Worm (Caenorhabditis elegans): ENCODE results near the gene tag-340.

Gene tag-340

DNA sequence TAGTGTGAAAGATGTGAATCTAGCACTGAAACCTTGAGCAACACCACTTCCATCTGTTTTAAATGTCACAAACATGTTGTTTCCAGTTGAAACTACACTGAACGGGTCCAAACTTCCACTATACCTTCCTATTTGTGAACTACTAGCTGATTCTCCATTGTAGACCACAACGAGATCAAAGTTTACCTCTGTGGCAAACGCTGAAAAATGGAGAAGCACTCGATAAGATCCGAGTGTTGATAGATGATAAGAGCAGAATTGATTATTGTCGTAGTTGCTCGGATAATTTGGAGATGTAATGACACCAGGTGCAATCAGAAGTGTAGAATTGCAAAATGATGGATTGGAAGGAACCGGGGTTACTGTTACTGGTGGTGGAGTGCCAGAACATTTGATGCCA lies 18.4 kb upstream of the tag-340 start:
- no peak for TF ChIP-seq blmp-1 (tag; optimal IDR thresholded peaks at IDR 0.05; ENCODE audit: insufficient read depth)
- peak; percentile 24 for TF ChIP-seq fos-1 (tag; optimal IDR thresholded peaks at IDR 0.05)

DNA sequence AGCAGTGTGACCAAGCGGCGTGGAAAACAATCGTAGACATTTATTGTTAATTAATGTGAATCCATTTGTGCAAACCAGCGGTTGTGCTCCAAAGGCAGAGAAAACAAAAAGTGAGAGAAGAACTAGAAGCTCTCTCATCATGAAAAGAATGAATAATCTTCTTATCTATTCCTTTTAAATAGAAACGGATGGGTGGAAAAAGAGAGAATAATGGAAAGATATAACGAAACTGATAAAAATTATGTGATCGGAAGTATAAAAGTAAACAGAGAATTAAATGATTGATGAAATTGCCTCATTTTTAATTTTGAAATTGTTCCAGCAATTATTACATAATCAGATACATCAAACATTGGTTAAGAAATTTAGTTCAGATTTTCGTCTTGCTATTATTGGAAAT lies 16.9 kb upstream of the tag-340 start, which contains the start of gene clec-5:
Gene clec-5 (minus strand): TSS at position 178 of the 400 bp plus-strand sequence.
- TF ChIP-seq blmp-1 (tag; optimal IDR thresholded peaks at IDR 0.05; ENCODE audit: insufficient read depth) (no peak), fos-1 (tag; optimal IDR thresholded peaks at IDR 0.05) (peak; percentile 77)

DNA sequence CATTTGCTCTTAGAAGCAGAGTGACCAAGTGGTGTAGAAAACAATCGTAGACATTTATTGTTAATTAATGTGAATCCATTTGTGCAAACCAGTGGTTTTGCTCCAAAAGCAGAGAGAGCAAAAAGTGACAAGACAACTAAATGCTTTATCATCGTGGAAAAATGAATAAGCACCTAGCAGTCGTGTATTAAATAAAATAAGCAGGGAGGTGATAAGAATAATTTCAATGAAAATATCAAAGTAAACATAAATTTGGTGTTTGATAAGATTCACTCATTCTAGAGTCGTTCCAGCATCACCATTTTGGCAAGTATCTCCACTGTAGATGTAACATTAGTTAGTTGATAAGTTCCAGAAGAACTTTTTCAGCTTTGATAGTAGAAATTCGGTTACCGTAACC lies 13.0 kb upstream of the tag-340 start, which contains the start of gene clec-6:
Gene clec-6 (minus strand): TSS at position 154 of the 400 bp plus-strand sequence.
- TF ChIP-seq fos-1 (tag; optimal IDR thresholded peaks at IDR 0.05) (peak; percentile 84), nhr-25 (tag; optimal IDR thresholded peaks at IDR 0.05) (no peak)

DNA sequence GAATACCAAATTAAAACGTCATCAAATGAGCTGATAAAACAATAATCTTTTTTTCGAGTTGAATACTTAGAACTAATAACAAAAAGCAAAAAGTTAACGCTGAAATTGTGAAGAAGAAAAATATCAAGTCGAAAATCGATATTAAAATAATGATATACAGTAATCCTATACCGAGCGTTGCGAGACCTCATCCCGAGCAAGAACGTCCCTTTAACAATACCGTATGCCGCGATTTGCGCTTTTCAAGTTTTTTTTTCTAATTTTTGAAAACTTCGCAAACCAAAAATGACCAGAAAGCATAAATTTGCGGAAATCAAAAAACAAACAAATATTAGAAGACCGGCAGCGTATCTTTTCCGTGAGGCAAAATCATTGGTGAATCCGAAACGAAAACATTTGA lies 9.3 kb upstream of the tag-340 start, which contains the start of gene F26F4.5:
Gene F26F4.5 (minus strand): TSS at position 256 of the 400 bp plus-strand sequence.
- no peak for TF ChIP-seq aly-2 (tag; optimal IDR thresholded peaks at IDR 0.05)
- TF ChIP-seq snpc-4 (tag; optimal IDR thresholded peaks at IDR 0.05): no peak
- TF ChIP-seq lin-11 (tag; optimal IDR thresholded peaks at IDR 0.05): no peak
- TF ChIP-seq nhr-11 (tag; optimal IDR thresholded peaks at IDR 0.05): no peak
- TF ChIP-seq nhr-12 (tag; optimal IDR thresholded peaks at IDR 0.05): no peak
- TF ChIP-seq nhr-237 (tag; optimal IDR thresholded peaks at IDR 0.05): no peak
- TF ChIP-seq mab-5 (tag; optimal IDR thresholded peaks at IDR 0.05): no peak
- TF ChIP-seq crh-2 (tag; optimal IDR thresholded peaks at IDR 0.05): no peak
- no peak for TF ChIP-seq ztf-1 (GFP tag; conservative IDR thresholded peaks at IDR 0.05)
- no peak for TF ChIP-seq mbf-1 (tag; optimal IDR thresholded peaks at IDR 0.05)
- TF ChIP-seq ceh-82 (tag; optimal IDR thresholded peaks at IDR 0.05): no peak
- TF ChIP-seq unc-55 (GFP tag; optimal IDR thresholded peaks at IDR 0.05): no peak

DNA sequence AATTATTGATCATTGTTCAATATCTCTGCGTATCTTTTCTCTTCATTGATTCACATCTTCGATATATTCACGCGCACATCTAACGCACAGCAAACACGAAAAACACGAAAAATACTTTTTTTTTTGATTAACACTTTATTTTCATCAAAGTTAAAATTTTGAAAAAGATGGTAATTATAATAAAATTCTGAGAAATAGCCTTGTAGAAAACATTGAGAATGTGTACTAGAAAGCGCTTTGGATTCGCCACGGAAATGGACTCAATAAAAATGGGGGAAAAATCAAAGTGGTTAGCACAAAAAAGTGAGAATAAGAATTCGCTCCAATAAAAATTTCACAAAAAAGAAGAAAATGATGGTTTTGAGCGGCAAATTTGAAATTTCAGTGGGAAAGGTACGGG lies 6.8 kb upstream of the tag-340 start, which contains the start of gene F26F4.6:
Gene F26F4.6 (minus strand): TSS at position 101 of the 400 bp plus-strand sequence.
- TF ChIP-seq elt-3 (tag; optimal IDR thresholded peaks at IDR 0.05): no peak
- TF ChIP-seq lin-13 (GFP tag; optimal IDR thresholded peaks at IDR 0.05): no peak
- no peak for TF ChIP-seq nhr-6 (tag; optimal IDR thresholded peaks at IDR 0.05)
- no peak for TF ChIP-seq lin-11 (tag; optimal IDR thresholded peaks at IDR 0.05)
- TF ChIP-seq ztf-4 (tag; optimal IDR thresholded peaks at IDR 0.05): no peak
- TF ChIP-seq snpc-4 (tag; optimal IDR thresholded peaks at IDR 0.05): no peak
- TF ChIP-seq gmeb-1 (tag; optimal IDR thresholded peaks at IDR 0.05): no peak
- TF ChIP-seq ZK546.5 (tag; optimal IDR thresholded peaks at IDR 0.05): no peak
- no peak for TF ChIP-seq egl-27 (tag; optimal IDR thresholded peaks at IDR 0.05)

DNA sequence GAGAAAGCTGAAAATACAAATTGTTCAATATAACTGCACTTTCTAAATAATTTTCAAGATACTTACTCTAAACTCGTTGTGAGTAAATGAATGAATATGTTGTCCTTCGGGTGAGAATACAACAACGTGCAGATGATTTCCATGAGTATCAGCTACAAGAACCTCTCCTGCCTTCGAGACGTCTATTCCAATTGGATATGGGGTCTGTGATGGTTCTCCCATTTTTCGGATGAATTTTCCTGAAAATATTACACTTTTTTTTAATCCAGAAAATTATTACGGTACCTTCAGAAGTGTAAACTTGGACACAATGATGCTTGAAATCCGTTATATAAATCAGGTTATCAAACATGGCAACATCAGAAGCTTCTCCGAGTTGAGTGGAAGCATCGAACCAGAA lies 5.0 kb upstream of the tag-340 start:
- TF ChIP-seq ceh-16 (tag; optimal IDR thresholded peaks at IDR 0.05) (no peak), R02D3.7 (tag; optimal IDR thresholded peaks at IDR 0.05) (no peak), crh-2 (tag; optimal IDR thresholded peaks at IDR 0.05) (no peak)

DNA sequence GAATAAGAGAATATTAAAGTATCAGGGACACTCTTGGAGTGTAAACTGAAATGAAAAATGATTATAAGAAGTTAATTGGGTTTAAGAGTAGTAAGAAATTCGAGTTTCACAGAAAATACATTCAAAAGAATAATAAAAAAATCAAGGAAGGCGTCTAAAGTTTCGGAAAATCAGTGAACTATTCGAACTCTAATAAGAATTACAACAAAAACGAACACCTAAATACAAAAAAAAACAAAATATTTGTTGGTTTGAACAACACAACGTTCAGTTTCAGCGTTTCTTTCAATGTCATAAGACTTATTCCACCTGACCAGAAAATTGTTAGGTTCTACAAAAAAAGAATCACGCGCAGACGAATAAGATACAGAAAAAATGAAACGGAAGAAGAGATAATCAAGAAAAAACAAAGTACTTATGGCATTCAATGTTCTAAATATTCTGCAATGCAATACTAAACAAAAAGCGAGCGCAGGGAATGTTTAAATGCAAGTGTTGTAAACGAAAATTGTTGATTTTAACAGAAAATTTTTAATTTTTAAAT lies 1.2 kb upstream of the tag-340 start, which contains the start of gene nhl-2:
Gene nhl-2 (minus strand): TSS at position 51 of the 544 bp plus-strand sequence.
- TF ChIP-seq alr-1 (tag; optimal IDR thresholded peaks at IDR 0.05): no peak
- TF ChIP-seq egl-27 (tag; optimal IDR thresholded peaks at IDR 0.05): no peak
- TF ChIP-seq ztf-11 (tag; optimal IDR thresholded peaks at IDR 0.05): no peak
- no peak for TF ChIP-seq nhr-23 (tag; optimal IDR thresholded peaks at IDR 0.05)
- TF ChIP-seq blmp-1 (tag; optimal IDR thresholded peaks at IDR 0.05; ENCODE audit: insufficient read depth): no peak
- no peak for TF ChIP-seq crh-2 (tag; optimal IDR thresholded peaks at IDR 0.05)
- TF ChIP-seq dmd-4 (tag; optimal IDR thresholded peaks at IDR 0.05): no peak
- TF ChIP-seq R02D3.7 (tag; optimal IDR thresholded peaks at IDR 0.05): no peak
- TF ChIP-seq nhr-12 (tag; optimal IDR thresholded peaks at IDR 0.05): no peak
- TF ChIP-seq zag-1 (tag; optimal IDR thresholded peaks at IDR 0.05): no peak

All from whole organism, L2 larva.